Worm (Caenorhabditis elegans) whole organism, midembryonic: ENCODE measurements around the gene Y82E9BL.19.

Source experiments
- T22C8.4 ChIP-seq: fragments of 200-800 bp; sonication (Bioruptor generic); IDR thresholded peaks from 2 replicates; pipeline ENCODE4 v1.3.6; 2022; ENCODE audit warnings: missing genetic modification characterization, missing compliant biosample characterization
- cog-1 ChIP-seq: sonication (generic microtip); optimal IDR thresholded peaks from 2 replicates; lab custom pipeline; 2016; ENCODE audit warnings: missing genetic modification characterization, missing compliant biosample characterization
- flt-1 ChIP-seq: fragments of 200-800 bp; sonication (Bioruptor generic); IDR thresholded peaks from 2 replicates; pipeline ENCODE4 v1.3.6; 2022; ENCODE audit warnings: missing genetic modification characterization, missing compliant biosample characterization
- klf-2 ChIP-seq: fragments of 200-800 bp; sonication (Bioruptor generic); conservative IDR thresholded peaks from 2 replicates; pipeline ENCODE4 v1.3.6; 2022; ENCODE audit warnings: missing genetic modification reagents, missing genetic modification characterization, missing compliant biosample characterization
- med-1 ChIP-seq: sonication (generic microtip); optimal IDR thresholded peaks from 2 replicates; lab custom pipeline; 2017; ENCODE audit warnings: missing genetic modification characterization, mild to moderate bottlenecking, missing compliant biosample characterization, antibody characterized with exemption, missing genetic modification reagents; ENCODE audit not compliant: insufficient read depth
- ref-1 ChIP-seq: fragments of 200-800 bp; sonication (Bioruptor generic); conservative IDR thresholded peaks from 2 replicates; pipeline ENCODE4 v1.3.6; 2022; ENCODE audit warnings: missing genetic modification reagents, missing genetic modification characterization, missing compliant biosample characterization
- tab-1 ChIP-seq: fragments of 200-800 bp; sonication (Bioruptor generic); IDR thresholded peaks from 2 replicates; pipeline ENCODE4 v1.3.6; 2022; ENCODE audit warnings: missing genetic modification characterization, missing compliant biosample characterization
- ztf-23 ChIP-seq: fragments of 200-800 bp; sonication (Bioruptor generic); IDR thresholded peaks from 2 replicates; pipeline ENCODE4 v1.3.6; 2022; ENCODE audit warnings: missing genetic modification reagents, missing genetic modification characterization, missing compliant biosample characterization
- ztf-29 ChIP-seq: fragments of 200-800 bp; sonication (Bioruptor generic); IDR thresholded peaks from 2 replicates; pipeline ENCODE4 v1.3.6; 2022; ENCODE audit warnings: missing genetic modification reagents, missing genetic modification characterization, missing compliant biosample characterization

Y82E9BL.19 gene

ce11 chrIII:1308209-1308608 lies 23.6 kb upstream of the Y82E9BL.19 start, which contains the start of gene fbxa-79:
Gene fbxa-79, minus strand, starts transcription at chrIII:1308294.
- TF ChIP-seq ref-1 (GFP tag; lab: Robert Waterston, UW) (no peak), tab-1 (GFP tag; lab: Robert Waterston, UW) (no peak), ztf-29 (GFP tag; lab: Robert Waterston, UW) (no peak), flt-1 (GFP tag; lab: Robert Waterston, UW) (no peak), klf-2 (GFP tag; lab: Robert Waterston, UW) (no peak), ztf-23 (GFP tag; lab: Robert Waterston, UW) (no peak), cog-1 (tag; lab: Kevin White, UChicago) (no peak), med-1 (no peak), T22C8.4 (GFP tag; lab: Robert Waterston, UW) (no peak)

DNA sequence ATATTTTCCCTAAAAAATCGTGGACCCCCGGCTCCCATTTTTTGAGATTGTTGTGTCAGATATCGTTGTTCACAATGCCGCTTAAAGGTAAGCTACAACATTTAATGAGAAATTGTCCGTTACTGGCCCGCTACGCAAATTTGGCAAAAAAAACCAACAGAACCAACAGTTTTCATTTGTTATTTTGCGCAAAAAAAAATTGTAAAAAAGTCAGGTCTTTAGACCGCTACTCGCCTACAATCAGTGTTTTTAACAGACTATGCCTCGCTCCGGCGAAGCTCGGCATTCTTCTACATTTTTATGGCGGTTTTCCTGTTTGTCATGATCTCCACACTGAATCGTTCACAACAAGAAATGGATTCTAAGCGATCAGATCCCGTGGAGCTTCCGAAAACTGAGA lies 22.9 kb upstream of the Y82E9BL.19 start, which contains the start of gene Y82E9BL.12:
Gene Y82E9BL.12, plus strand, starts transcription at position 301 of the 400 bp plus-strand sequence.
- TF ChIP-seq flt-1 (GFP tag; lab: Robert Waterston, UW) = no peak

DNA sequence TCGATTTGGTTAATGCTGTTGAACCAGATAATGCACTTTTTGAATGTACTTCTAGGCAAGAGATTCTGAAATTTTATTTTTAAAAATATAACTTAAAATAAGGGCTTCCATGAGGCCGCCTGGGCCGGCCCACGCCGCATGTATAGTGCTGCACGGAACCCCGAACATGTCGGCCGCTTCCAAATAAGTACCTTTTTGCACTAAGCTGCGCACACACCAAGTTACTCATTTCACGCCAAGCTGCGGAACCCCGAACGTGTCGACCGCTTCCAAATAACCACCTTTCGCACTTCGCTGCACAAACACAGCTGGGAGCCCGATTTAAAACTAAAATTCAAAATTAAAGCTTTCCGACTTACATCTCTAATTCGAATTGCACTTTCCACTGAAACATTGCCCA lies 20.4 kb upstream of the Y82E9BL.19 start:
- TF ChIP-seq med-1 = no peak
- TF ChIP-seq T22C8.4 (GFP tag; lab: Robert Waterston, UW) = no peak

- TF ChIP-seq med-1 (no peak), klf-2 (GFP tag; lab: Robert Waterston, UW) (no peak), flt-1 (GFP tag; lab: Robert Waterston, UW) (no peak), tab-1 (GFP tag; lab: Robert Waterston, UW) (no peak), cog-1 (tag; lab: Kevin White, UChicago) (no peak), ref-1 (GFP tag; lab: Robert Waterston, UW) (no peak), T22C8.4 (GFP tag; lab: Robert Waterston, UW) (no peak), ztf-23 (GFP tag; lab: Robert Waterston, UW) (no peak), ztf-29 (GFP tag; lab: Robert Waterston, UW) (no peak)
Measured at ce11 chrIII:1314283-1314682, 17.5 kb upstream of the Y82E9BL.19 start.

DNA sequence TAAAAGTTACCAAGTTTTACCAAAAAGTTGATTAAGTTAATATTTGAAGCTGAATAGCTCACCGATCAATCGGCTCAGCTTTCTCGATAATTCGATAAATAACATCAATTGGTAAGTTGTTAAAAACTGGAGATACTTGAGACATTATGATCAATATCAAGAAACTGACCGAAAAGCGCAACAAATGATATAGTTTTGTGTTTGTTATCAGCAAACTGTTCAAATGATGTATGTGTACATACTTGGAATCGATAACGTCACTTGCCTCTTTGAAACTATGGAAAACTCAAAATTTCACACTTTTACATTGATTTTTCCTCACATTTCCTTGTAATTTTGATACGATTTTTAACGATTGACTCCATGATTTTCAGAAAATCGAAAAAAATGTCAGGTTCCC lies 16.8 kb upstream of the Y82E9BL.19 start, which contains the start of the genes fbxa-80 and fbxa-19:
Gene fbxa-80, minus strand, starts transcription at position 173 of the 400 bp plus-strand sequence.
Gene fbxa-19, plus strand, starts transcription at position 364 of the 400 bp plus-strand sequence.
- no peak for TF ChIP-seq ref-1 (GFP tag; lab: Robert Waterston, UW)
- TF ChIP-seq T22C8.4 (GFP tag; lab: Robert Waterston, UW) = no peak
- TF ChIP-seq ztf-29 (GFP tag; lab: Robert Waterston, UW) = no peak
- no peak for TF ChIP-seq tab-1 (GFP tag; lab: Robert Waterston, UW)
- no peak for TF ChIP-seq med-1
- TF ChIP-seq flt-1 (GFP tag; lab: Robert Waterston, UW) = no peak
- no peak for TF ChIP-seq ztf-23 (GFP tag; lab: Robert Waterston, UW)
- no peak for TF ChIP-seq klf-2 (GFP tag; lab: Robert Waterston, UW)
- no peak for TF ChIP-seq cog-1 (tag; lab: Kevin White, UChicago)

ce11 chrIII:1321561-1321960 lies 10.3 kb upstream of the Y82E9BL.19 start, which contains the start of gene fbxa-15:
Gene fbxa-15, minus strand, starts transcription at chrIII:1321661.
- TF ChIP-seq T22C8.4 (GFP tag; lab: Robert Waterston, UW) = no peak

- no peak for TF ChIP-seq med-1
- no peak for TF ChIP-seq ztf-23 (GFP tag; lab: Robert Waterston, UW)
- no peak for TF ChIP-seq cog-1 (tag; lab: Kevin White, UChicago)
Measured at ce11 chrIII:1323555-1323954, 8.3 kb upstream of the Y82E9BL.19 start.

DNA sequence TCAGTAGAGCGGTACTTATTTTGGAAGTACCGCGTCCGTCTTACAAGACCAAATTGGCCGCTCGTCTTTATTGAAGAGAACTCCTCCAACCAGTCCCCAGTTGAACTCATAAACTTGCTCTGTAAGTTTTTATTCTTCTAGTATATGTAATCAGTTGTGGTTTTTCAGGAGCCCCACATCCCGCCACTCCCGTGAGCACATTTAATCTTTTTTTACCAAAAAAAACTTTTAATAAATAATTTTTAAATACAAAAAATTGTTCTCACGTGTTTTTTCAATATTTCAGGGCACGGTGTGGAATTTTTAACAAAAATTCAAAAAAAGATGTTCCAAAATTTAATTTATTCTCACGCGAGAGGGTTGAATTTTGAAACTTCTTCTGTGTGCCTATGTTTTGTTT lies 7.3 kb upstream of the Y82E9BL.19 start, which contains the start of gene fbxa-14:
Gene fbxa-14, minus strand, starts transcription at position 101 of the 400 bp plus-strand sequence.
- TF ChIP-seq tab-1 (GFP tag; lab: Robert Waterston, UW) = no peak
- TF ChIP-seq ref-1 (GFP tag; lab: Robert Waterston, UW) = no peak
- TF ChIP-seq flt-1 (GFP tag; lab: Robert Waterston, UW) = no peak
- no peak for TF ChIP-seq cog-1 (tag; lab: Kevin White, UChicago)

ce11 chrIII:1326490-1326889 lies 5.3 kb upstream of the Y82E9BL.19 start, which contains the start of gene Y82E9BL.18:
Gene Y82E9BL.18, plus strand, starts transcription at chrIII:1326790.
- TF ChIP-seq ztf-23 (GFP tag; lab: Robert Waterston, UW) (no peak), T22C8.4 (GFP tag; lab: Robert Waterston, UW) (no peak), tab-1 (GFP tag; lab: Robert Waterston, UW) (no peak), med-1 (no peak), ztf-29 (GFP tag; lab: Robert Waterston, UW) (no peak), klf-2 (GFP tag; lab: Robert Waterston, UW) (no peak), ref-1 (GFP tag; lab: Robert Waterston, UW) (no peak), cog-1 (tag; lab: Kevin White, UChicago) (no peak), flt-1 (GFP tag; lab: Robert Waterston, UW) (no peak)

DNA sequence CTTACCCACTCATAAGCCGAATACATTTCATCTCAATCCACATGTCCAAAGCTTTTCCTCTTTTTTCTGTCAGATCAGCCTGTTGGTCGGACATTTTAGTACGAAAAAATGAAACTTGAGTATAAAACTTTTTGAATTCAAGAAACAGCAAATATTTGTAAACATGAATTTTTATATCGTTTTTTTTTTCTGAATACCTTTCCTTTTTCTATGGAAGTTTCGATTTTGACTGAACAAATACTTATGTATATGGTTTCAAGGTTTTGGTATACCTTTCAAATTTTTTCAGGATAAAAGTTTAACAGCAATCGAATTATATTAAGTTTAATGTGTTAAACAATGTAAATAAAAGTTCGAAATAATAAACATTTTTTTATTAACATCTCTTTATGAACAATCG lies 8.4 kb downstream of the Y82E9BL.19 start, which contains the start of gene fbxa-5:
Gene fbxa-5, minus strand, starts transcription at position 101 of the 400 bp plus-strand sequence.
- TF ChIP-seq ztf-29 (GFP tag; lab: Robert Waterston, UW) (no peak), ref-1 (GFP tag; lab: Robert Waterston, UW) (no peak), cog-1 (tag; lab: Kevin White, UChicago) (no peak), tab-1 (GFP tag; lab: Robert Waterston, UW) (no peak), ztf-23 (GFP tag; lab: Robert Waterston, UW) (no peak), T22C8.4 (GFP tag; lab: Robert Waterston, UW) (no peak), med-1 (no peak), klf-2 (GFP tag; lab: Robert Waterston, UW) (no peak), flt-1 (GFP tag; lab: Robert Waterston, UW) (no peak)
